Fruit fly (Drosophila melanogaster) whole organism: ENCODE measurements around the gene CG43845.

Experiments
- EcR ChIP-seq, 2 experiments: fragments of >200 bp; optimal IDR thresholded peaks; 2 replicates each; lab custom pipeline; 2017; ENCODE audit warnings: missing biosample characterization in 2 of 2, missing genetic modification characterization in 2 of 2, missing genetic modification reagents in 2 of 2
- pan ChIP-seq: fragments of >200 bp; optimal IDR thresholded peaks from 2 replicates; lab custom pipeline; 2017
- usp ChIP-seq: fragments of >200 bp; optimal IDR thresholded peaks from 2 replicates; lab custom pipeline; 2017; ENCODE audit warnings: missing biosample characterization, missing genetic modification characterization, mixed read lengths

dm6 chr3R:5551068-5551467 lies 28.1 kb upstream of the CG43845 start, which contains the start of gene mia:
- TF ChIP-seq usp (GFP tag; lab: Kevin White, UChicago), result no peak
- TF ChIP-seq pan (lab: Kevin White, UChicago), result no peak
- no peak for TF ChIP-seq EcR (GFP tag; optimal IDR thresholded peaks at IDR 0.05; lab: Kevin White, UChicago)
